Fruit fly (Drosophila melanogaster): Measurements from ENCODE around the gene Gmd.

Gene Gmd

dm6 chr2L:4949453-4950045, 27.3 kb downstream of the Gmd start, which contains the start of gene jet (continued):
- TF ChIP-seq CG16779 (GFP tag; IDR thresholded peaks at IDR 0.05) = no peak
- no peak for TF ChIP-seq sqz (GFP tag; optimal IDR thresholded peaks at IDR 0.05)
- no peak for TF ChIP-seq CG1024 (GFP tag; IDR thresholded peaks at IDR 0.05)
- no peak for TF ChIP-seq CG12391 (tag; optimal IDR thresholded peaks at IDR 0.05)
- no peak for TF ChIP-seq chif (GFP tag; optimal IDR thresholded peaks at IDR 0.05)
- TF ChIP-seq CG6254 (GFP tag; optimal IDR thresholded peaks at IDR 0.05) = no peak
- TF ChIP-seq exex (tag; optimal IDR thresholded peaks at IDR 0.05) = peak; percentile 72
- TF ChIP-seq CG43689 (GFP tag; IDR thresholded peaks at IDR 0.05) = no peak
- peak; percentile 22 for TF ChIP-seq zen (tag; optimal IDR thresholded peaks at IDR 0.05)
- TF ChIP-seq wor (GFP tag; IDR thresholded peaks at IDR 0.05) = no peak
- TF ChIP-seq HLH4C (GFP tag; IDR thresholded peaks at IDR 0.05; ENCODE audit: partially characterized antibody) = peak; percentile 55; the same call in 1 of the 3 replicates
- no peak for TF ChIP-seq CG10267 (tag; optimal IDR thresholded peaks at IDR 0.05)
- no peak for TF ChIP-seq CG15011 (GFP tag; optimal IDR thresholded peaks at IDR 0.05)
- TF ChIP-seq CG42726 (GFP tag; IDR thresholded peaks at IDR 0.05; ENCODE audit: partially characterized antibody) = peak; percentile 63
- TF ChIP-seq nau (GFP tag; optimal IDR thresholded peaks at IDR 0.05) = no peak
- TF ChIP-seq CG34224 (GFP tag; IDR thresholded peaks at IDR 0.05; ENCODE audit: partially characterized antibody) = no peak
- no peak for TF ChIP-seq Fer1 (GFP tag; optimal IDR thresholded peaks at IDR 0.05)
- TF ChIP-seq Hr51 (GFP tag; optimal IDR thresholded peaks at IDR 0.05) = no peak
- TF ChIP-seq H15 (GFP tag; IDR thresholded peaks at IDR 0.05) = no peak
- TF ChIP-seq bcd (GFP tag; optimal IDR thresholded peaks at IDR 0.05) = no peak
- TF ChIP-seq knrl (GFP tag; IDR thresholded peaks at IDR 0.05; ENCODE audit: partially characterized antibody) = peak; percentile 63
- no peak for TF ChIP-seq GATAe (GFP tag; conservative IDR thresholded peaks at IDR 0.05)
- no peak for TF ChIP-seq CG5245 (GFP tag; optimal IDR thresholded peaks at IDR 0.05)
- no peak for TF ChIP-seq B-H1 (GFP tag; IDR thresholded peaks at IDR 0.05)
- no peak for TF ChIP-seq CG2712 (tag; optimal IDR thresholded peaks at IDR 0.05)
- no peak for TF ChIP-seq Jarid2 (GFP tag; optimal IDR thresholded peaks at IDR 0.05)
- peak; percentile 9 for TF ChIP-seq nmo (GFP tag; optimal IDR thresholded peaks at IDR 0.05)
- TF ChIP-seq Ets65A (GFP tag) = no peak
- TF ChIP-seq ken (GFP tag; IDR thresholded peaks at IDR 0.05) = no peak
- TF ChIP-seq fu2 (GFP tag; optimal IDR thresholded peaks at IDR 0.05) = no peak
- no peak for TF ChIP-seq CG2129 (GFP tag; IDR thresholded peaks at IDR 0.05; ENCODE audit: partially characterized antibody)
- TF ChIP-seq CG10147 (GFP tag; optimal IDR thresholded peaks at IDR 0.05) = no peak
- no peak for TF ChIP-seq D (optimal IDR thresholded peaks at IDR 0.05)
- TF ChIP-seq D (GFP tag; optimal IDR thresholded peaks at IDR 0.05) = no peak
- peak; percentile 57; the same call in 2 of the 3 replicates for TF ChIP-seq CG6791 (GFP tag; IDR thresholded peaks at IDR 0.05; ENCODE audit: partially characterized antibody)
- TF ChIP-seq CG31224 (GFP tag; IDR thresholded peaks at IDR 0.05) = no peak
- peak; percentile 57 for TF ChIP-seq CTCF (GFP tag; optimal IDR thresholded peaks at IDR 0.05)
- TF ChIP-seq BEAF-32 (GFP tag; optimal IDR thresholded peaks at IDR 0.05) = peak; percentile 24
- TF ChIP-seq CG17186 (GFP tag; optimal IDR thresholded peaks at IDR 0.05) = no peak
- no peak for TF ChIP-seq ato (GFP tag; IDR thresholded peaks at IDR 0.05; ENCODE audit: partially characterized antibody)
- no peak; the same call in 1 of the 2 replicates for TF ChIP-seq nerfin-2 (GFP tag; IDR thresholded peaks at IDR 0.05; ENCODE audit: partially characterized antibody)
- TF ChIP-seq az2 (GFP tag; optimal IDR thresholded peaks at IDR 0.05) = no peak
- no peak for TF ChIP-seq eve (GFP tag; optimal IDR thresholded peaks at IDR 0.05)
- peak; percentile 65 for TF ChIP-seq MESR4 (GFP tag; optimal IDR thresholded peaks at IDR 0.05)
- no peak for TF ChIP-seq pan (optimal IDR thresholded peaks at IDR 0.05)
- no peak for TF ChIP-seq pan (GFP tag; optimal IDR thresholded peaks at IDR 0.05 in 1 of 2, IDR thresholded peaks at IDR 0.05 in 1 of 2)
- TF ChIP-seq lola (GFP tag; optimal IDR thresholded peaks at IDR 0.05) = no peak
- TF ChIP-seq amos (GFP tag; IDR thresholded peaks at IDR 0.05; ENCODE audit: partially characterized antibody) = peak; percentile 82
- TF ChIP-seq Neu2 (GFP tag; optimal IDR thresholded peaks at IDR 0.05; ENCODE audit: borderline replicate concordance) = no peak

Measured in whole organism, embryonic.